Worm (Caenorhabditis elegans): ENCODE measurements around the gene sri-43.

Gene sri-43

DNA sequence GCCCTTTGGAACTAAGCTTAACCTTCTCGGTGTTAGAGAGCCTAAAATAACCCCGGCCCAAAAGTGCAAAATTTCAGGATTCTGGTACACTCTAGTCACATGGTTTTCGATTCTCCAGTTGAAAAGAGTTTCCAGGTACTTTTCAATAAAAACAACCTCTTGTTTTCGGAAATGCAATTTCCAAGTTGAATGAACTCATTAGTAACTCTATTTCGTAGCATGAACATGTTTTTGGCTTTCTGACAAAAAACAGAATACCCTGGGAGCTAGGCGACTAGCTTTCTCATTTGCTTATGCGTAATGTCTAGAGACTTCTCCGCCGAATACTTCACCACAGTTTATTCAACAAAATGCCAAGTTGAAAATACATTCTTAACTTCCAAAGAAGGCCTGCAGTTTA, 21.2 kb downstream of the sri-43 start, which contains the start of gene srh-71:
Gene srh-71, plus strand, starts transcription at position 301 of the 400 bp plus-strand sequence.
- TF ChIP-seq nhr-90 (tag; optimal IDR thresholded peaks at IDR 0.05; ENCODE audit: poor library complexity) = no peak

DNA sequence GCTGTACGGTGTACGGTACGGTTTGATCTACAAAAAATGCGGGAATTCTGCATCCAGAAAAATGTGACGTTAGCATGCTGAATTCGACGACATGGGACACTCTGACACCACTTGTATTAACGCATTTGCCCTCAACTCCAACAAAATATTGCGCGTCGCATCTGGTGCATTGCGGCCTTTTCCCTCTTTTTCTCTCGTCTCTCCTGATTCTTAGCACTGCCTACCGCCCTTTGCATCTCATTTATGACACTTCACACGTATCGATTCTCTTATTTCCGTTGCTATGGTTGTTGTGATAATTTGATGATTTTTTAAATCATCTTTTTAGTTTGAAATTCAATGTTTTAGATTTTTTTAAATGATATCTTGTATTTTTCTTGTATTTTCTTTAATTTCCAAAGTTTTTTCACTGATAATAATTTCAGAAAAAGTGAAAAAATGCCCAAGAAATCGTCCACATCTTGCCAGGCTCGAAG, 25.5 kb downstream of the sri-43 start, which contains the start of gene T10D4.6:
Gene T10D4.6, plus strand, starts transcription at position 426 of the 476 bp plus-strand sequence.
- no peak for TF ChIP-seq unc-98 (GFP tag; IDR thresholded peaks at IDR 0.05)
- TF ChIP-seq Y116A8C.19 (tag; optimal IDR thresholded peaks at IDR 0.05; ENCODE audit: borderline replicate concordance) = no peak
- TF ChIP-seq nhr-19 (GFP tag; conservative IDR thresholded peaks at IDR 0.05) = 0 out of 2 replicates have a peak, but pooled peaks have one; percentile 9
- no peak for TF ChIP-seq elt-2 (tag; optimal IDR thresholded peaks at IDR 0.05)
- TF ChIP-seq fos-1 (tag; optimal IDR thresholded peaks at IDR 0.05) = no peak
- peak; percentile 80 for TF ChIP-seq F16B12.6 (tag; optimal IDR thresholded peaks at IDR 0.05)
- TF ChIP-seq ceh-88 (GFP tag; IDR thresholded peaks at IDR 0.05) = no peak
- no peak for TF ChIP-seq nhr-11 (tag; optimal IDR thresholded peaks at IDR 0.05)
- no peak for TF ChIP-seq elt-3 (tag; optimal IDR thresholded peaks at IDR 0.05)
- no peak for TF ChIP-seq ztf-4 (tag; optimal IDR thresholded peaks at IDR 0.05)
- TF ChIP-seq fkh-4 (tag; optimal IDR thresholded peaks at IDR 0.05; ENCODE audit: borderline replicate concordance) = no peak
- TF ChIP-seq snu-23 (GFP tag; optimal IDR thresholded peaks at IDR 0.05) = peak; percentile 44
- TF ChIP-seq snpc-4 (tag; optimal IDR thresholded peaks at IDR 0.05) = no peak
- no peak for TF ChIP-seq lin-39 (tag; optimal IDR thresholded peaks at IDR 0.05)
- no peak for TF ChIP-seq unc-86 (tag; optimal IDR thresholded peaks at IDR 0.05)
- TF ChIP-seq pqm-1 (tag; optimal IDR thresholded peaks at IDR 0.05) = no peak
- TF ChIP-seq tbx-2 (tag; optimal IDR thresholded peaks at IDR 0.05) = peak; percentile 37
- no peak for TF ChIP-seq grh-1 (GFP tag; IDR thresholded peaks at IDR 0.05)
- TF ChIP-seq ama-1 (optimal IDR thresholded peaks at IDR 0.05) = no peak
- TF ChIP-seq nhr-85 (tag) = no peak
- TF ChIP-seq nhr-237 (tag; optimal IDR thresholded peaks at IDR 0.05) = no peak
- no peak for TF ChIP-seq vab-15 (tag; optimal IDR thresholded peaks at IDR 0.05)
- TF ChIP-seq C16A3.4 (tag; optimal IDR thresholded peaks at IDR 0.05) = no peak
- peak; percentile 51 to 67 for TF ChIP-seq efl-1 (optimal IDR thresholded peaks at IDR 0.05)
- TF ChIP-seq efl-1 (GFP tag; optimal IDR thresholded peaks at IDR 0.05 in 1 of 2) = peak in 1 of 2 experiments; percentile 45
- TF ChIP-seq rnt-1 (tag; optimal IDR thresholded peaks at IDR 0.05) = peak; percentile 22
- no peak for TF ChIP-seq lir-3 (tag; optimal IDR thresholded peaks at IDR 0.05; ENCODE audit: poor library complexity)
- no peak for TF ChIP-seq sup-37 (GFP tag; optimal IDR thresholded peaks at IDR 0.05)
- TF ChIP-seq ztf-11 (tag; optimal IDR thresholded peaks at IDR 0.05) = no peak
- TF ChIP-seq lin-35 (GFP tag; optimal IDR thresholded peaks at IDR 0.05) = peak; percentile 46 to 63
- no peak for TF ChIP-seq dsc-1 (tag; optimal IDR thresholded peaks at IDR 0.05)
- no peak for TF ChIP-seq unc-130 (tag; optimal IDR thresholded peaks at IDR 0.05)
- TF ChIP-seq nhr-84 (tag; optimal IDR thresholded peaks at IDR 0.05) = no peak
- peak in 1 of 3 experiments; percentile 19 for TF ChIP-seq ceh-82 (tag; optimal IDR thresholded peaks at IDR 0.05)
- no peak for TF ChIP-seq nhr-90 (tag; optimal IDR thresholded peaks at IDR 0.05; ENCODE audit: poor library complexity)
- no peak for TF ChIP-seq lin-15B (tag; optimal IDR thresholded peaks at IDR 0.05)
- peak; percentile 34 for TF ChIP-seq mep-1 (tag; optimal IDR thresholded peaks at IDR 0.05)
- TF ChIP-seq dpl-1 (GFP tag; optimal IDR thresholded peaks at IDR 0.05) = peak; percentile 17 to 51 (median 18)
- no peak for TF ChIP-seq mef-2 (tag; optimal IDR thresholded peaks at IDR 0.05)
- no peak for TF ChIP-seq sox-4 (tag; optimal IDR thresholded peaks at IDR 0.05)
- no peak for TF ChIP-seq xbp-1 (tag; optimal IDR thresholded peaks at IDR 0.05)
- TF ChIP-seq lsy-2 (tag; optimal IDR thresholded peaks at IDR 0.05) = peak in 1 of 2 experiments; percentile 40

DNA sequence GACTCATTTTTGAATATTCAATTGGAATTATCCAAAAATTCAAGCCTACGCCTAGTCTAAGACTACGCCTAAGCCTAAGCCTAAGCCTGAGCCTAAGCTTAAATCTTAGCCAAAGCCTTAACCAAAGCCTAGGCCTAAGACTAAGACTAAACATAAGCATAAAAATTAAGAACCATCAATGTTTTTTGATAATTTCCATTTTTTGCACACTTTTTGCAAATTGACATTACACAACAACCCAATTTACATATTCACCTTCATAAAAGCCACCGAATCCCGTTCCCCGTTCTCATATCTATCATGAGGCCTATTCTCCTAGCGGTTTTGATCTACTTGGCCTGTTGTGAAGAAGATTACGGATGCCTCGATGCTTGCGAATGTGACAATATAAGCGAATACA, 27.0 kb downstream of the sri-43 start, which contains the start of gene T10D4.7:
Gene T10D4.7, plus strand, starts transcription at position 301 of the 400 bp plus-strand sequence.
- TF ChIP-seq hlh-17 (GFP tag; optimal IDR thresholded peaks at IDR 0.05; ENCODE audit: borderline replicate concordance) = no peak
- TF ChIP-seq efl-3 (GFP tag; optimal IDR thresholded peaks at IDR 0.05) = no peak
- no peak for TF ChIP-seq snu-23 (GFP tag; optimal IDR thresholded peaks at IDR 0.05)
- no peak for TF ChIP-seq sptf-1 (tag; optimal IDR thresholded peaks at IDR 0.05)
- no peak for TF ChIP-seq nhr-12 (tag; optimal IDR thresholded peaks at IDR 0.05)
- no peak for TF ChIP-seq ets-5 (GFP tag; IDR thresholded peaks at IDR 0.05)
- TF ChIP-seq alr-1 (tag; optimal IDR thresholded peaks at IDR 0.05; ENCODE audit: borderline replicate concordance) = no peak
- no peak for TF ChIP-seq nhr-20 (tag; optimal IDR thresholded peaks at IDR 0.05)
- no peak for TF ChIP-seq nhr-76 (tag; optimal IDR thresholded peaks at IDR 0.05)
- TF ChIP-seq lsy-2 (tag; optimal IDR thresholded peaks at IDR 0.05) = no peak
- TF ChIP-seq ztf-4 (tag; optimal IDR thresholded peaks at IDR 0.05) = no peak
- TF ChIP-seq unc-30 (tag; optimal IDR thresholded peaks at IDR 0.05) = no peak
- TF ChIP-seq dpl-1 (GFP tag; optimal IDR thresholded peaks at IDR 0.05) = no peak
- TF ChIP-seq pax-3 (tag; optimal IDR thresholded peaks at IDR 0.05) = no peak
- TF ChIP-seq jun-1 (tag; optimal IDR thresholded peaks at IDR 0.05) = no peak

All from whole organism, L1 larva.